Worm (Caenorhabditis elegans) whole organism, L3 larva: Measurements from ENCODE around the gene R13A1.1.

Source experiments
- R02D3.7 ChIP-seq: fragments of 150-350 bp; optimal IDR thresholded peaks from 2 replicates; lab custom pipeline; 2014; ENCODE audit warnings: missing biosample characterization, missing genetic modification characterization
- ZK546.5 ChIP-seq: sonication (generic microtip); optimal IDR thresholded peaks from 2 replicates; lab custom pipeline; 2017; ENCODE audit warnings: missing biosample characterization, missing genetic modification characterization
- aly-2 ChIP-seq: fragments of 150-350 bp; optimal IDR thresholded peaks from 2 replicates; lab custom pipeline; 2014; ENCODE audit warnings: missing biosample characterization, missing genetic modification characterization
- ceh-16 ChIP-seq: sonication (generic microtip); optimal IDR thresholded peaks from 2 replicates; lab custom pipeline; 2017; ENCODE audit warnings: missing biosample characterization, missing genetic modification characterization
- ceh-28 ChIP-seq: fragments of 150-350 bp; optimal IDR thresholded peaks from 2 replicates; lab custom pipeline; 2014; ENCODE audit warnings: missing biosample characterization, missing genetic modification reagents, missing genetic modification characterization
- ceh-9 ChIP-seq: sonication (generic microtip); optimal IDR thresholded peaks from 2 replicates; lab custom pipeline; 2018; ENCODE audit warnings: missing biosample characterization, missing genetic modification characterization
- egl-27 ChIP-seq: sonication (generic microtip); optimal IDR thresholded peaks from 4 replicates; lab custom pipeline; 2017; ENCODE audit warnings: missing biosample characterization, missing genetic modification reagents, missing genetic modification characterization
- egl-5 ChIP-seq: fragments of 150-350 bp; optimal IDR thresholded peaks from 2 replicates; lab custom pipeline; 2017; ENCODE audit warnings: missing biosample characterization, missing genetic modification reagents, missing genetic modification characterization, inconsistent platforms
- elt-2 ChIP-seq: sonication (generic microtip); optimal IDR thresholded peaks from 2 replicates; lab custom pipeline; 2016; ENCODE audit warnings: missing genetic modification reagents, mild to moderate bottlenecking, missing genetic modification characterization, missing compliant biosample characterization
- eor-1 ChIP-seq, 2 experiments: fragments of 150-350 bp; optimal IDR thresholded peaks; 2 replicates each; lab custom pipeline; 2014 to 2018; ENCODE audit warnings: missing biosample characterization in 2 of 2, missing genetic modification characterization in 2 of 2
- fkh-10 ChIP-seq: sonication (generic microtip); optimal IDR thresholded peaks from 2 replicates; lab custom pipeline; 2017; ENCODE audit warnings: missing biosample characterization, missing genetic modification reagents, missing genetic modification characterization
- fkh-2 ChIP-seq: fragments of 150-350 bp; optimal IDR thresholded peaks from 2 replicates; lab custom pipeline; 2014; ENCODE audit warnings: missing biosample characterization, missing genetic modification reagents, missing genetic modification characterization
- jun-1 ChIP-seq: fragments of 150-350 bp; optimal IDR thresholded peaks from 2 replicates; lab custom pipeline; 2014; ENCODE audit warnings: missing biosample characterization, missing genetic modification reagents, missing genetic modification characterization
- lsy-12 ChIP-seq: sonication (generic microtip); optimal IDR thresholded peaks from 2 replicates; lab custom pipeline; 2016; ENCODE audit warnings: mild to moderate bottlenecking, missing genetic modification characterization, missing compliant biosample characterization
- mdl-1 ChIP-seq: fragments of 150-350 bp; optimal IDR thresholded peaks from 2 replicates; lab custom pipeline; 2014; ENCODE audit warnings: missing biosample characterization, missing genetic modification characterization
- nhr-11 ChIP-seq: fragments of 150-350 bp; optimal IDR thresholded peaks from 2 replicates; lab custom pipeline; 2014; ENCODE audit warnings: missing biosample characterization, missing genetic modification characterization
- nhr-12 ChIP-seq: fragments of 150-350 bp; optimal IDR thresholded peaks from 2 replicates; lab custom pipeline; 2014; ENCODE audit warnings: missing biosample characterization, missing genetic modification characterization
- nhr-23 ChIP-seq: fragments of 150-350 bp; optimal IDR thresholded peaks from 2 replicates; lab custom pipeline; 2014; ENCODE audit warnings: missing biosample characterization, missing genetic modification reagents, missing genetic modification characterization
- nhr-25 ChIP-seq: sonication (generic microtip); optimal IDR thresholded peaks from 2 replicates; lab custom pipeline; 2017; ENCODE audit warnings: missing biosample characterization, missing genetic modification characterization
- nhr-67 ChIP-seq: fragments of 150-350 bp; optimal IDR thresholded peaks from 2 replicates; lab custom pipeline; 2014; ENCODE audit warnings: missing biosample characterization, missing genetic modification characterization
- nhr-76 ChIP-seq: fragments of 150-350 bp; sonication (generic microtip); optimal IDR thresholded peaks from 5 replicates; lab custom pipeline; 2014; ENCODE audit warnings: missing biosample characterization, missing genetic modification characterization
- nhr-77 ChIP-seq: fragments of 150-350 bp; optimal IDR thresholded peaks from 2 replicates; lab custom pipeline; 2014; ENCODE audit warnings: missing biosample characterization, missing genetic modification characterization
- pha-4 ChIP-seq: fragments of 150-350 bp; optimal IDR thresholded peaks from 2 replicates; lab custom pipeline; 2014; ENCODE audit warnings: missing biosample characterization, missing genetic modification reagents, missing genetic modification characterization
- pqm-1 ChIP-seq: fragments of 150-350 bp; optimal IDR thresholded peaks from 2 replicates; lab custom pipeline; 2017; ENCODE audit warnings: missing biosample characterization, missing genetic modification characterization, inconsistent platforms
- sea-2 ChIP-seq: fragments of 150-350 bp; sonication (generic microtip); optimal IDR thresholded peaks from 4 replicates; lab custom pipeline; 2014; ENCODE audit warnings: missing biosample characterization, missing genetic modification reagents, missing genetic modification characterization
- skn-1 ChIP-seq: fragments of 150-350 bp; optimal IDR thresholded peaks from 2 replicates; lab custom pipeline; 2014; ENCODE audit warnings: missing biosample characterization, missing genetic modification characterization
- snpc-4 ChIP-seq: fragments of 150-350 bp; optimal IDR thresholded peaks from 2 replicates; lab custom pipeline; 2014; ENCODE audit warnings: missing biosample characterization, missing genetic modification characterization
- tbx-2 ChIP-seq: sonication (generic microtip); optimal IDR thresholded peaks from 2 replicates; lab custom pipeline; 2016; ENCODE audit warnings: mild to moderate bottlenecking, missing genetic modification characterization, missing compliant biosample characterization
- zag-1 ChIP-seq: fragments of 150-350 bp; optimal IDR thresholded peaks from 2 replicates; lab custom pipeline; 2014; ENCODE audit warnings: missing biosample characterization, missing genetic modification characterization
- ztf-11 ChIP-seq: fragments of 150-350 bp; optimal IDR thresholded peaks from 2 replicates; lab custom pipeline; 2014; ENCODE audit warnings: missing biosample characterization, missing genetic modification characterization

R13A1.1 gene

DNA sequence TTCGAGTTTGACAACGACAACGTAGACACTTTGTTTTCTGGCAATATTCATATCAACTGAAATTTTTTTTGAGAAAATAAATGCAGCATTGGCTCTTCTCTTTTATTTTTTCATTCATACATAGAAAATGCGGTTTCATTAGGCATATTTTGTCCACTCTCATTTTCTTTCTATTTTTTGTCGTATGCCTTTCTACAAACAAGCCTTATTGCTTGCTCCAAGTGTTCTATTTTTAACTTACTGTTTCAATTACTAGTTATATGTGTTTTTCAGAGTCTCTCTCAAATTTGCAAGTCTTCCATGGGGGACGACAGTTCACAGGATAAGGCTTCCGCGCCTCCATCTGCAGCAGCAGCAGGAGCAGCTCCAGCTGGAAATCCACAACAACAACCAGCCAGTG lies 13.9 kb upstream of the R13A1.1 start, which contains the start of gene kcc-1:
kcc-1 (plus strand) TSS at position 301 of the 400 bp plus-strand sequence.
- TF ChIP-seq pqm-1 (tag; lab: Kevin White, UChicago) (no peak), fkh-2 (tag; lab: Kevin White, UChicago) (no peak), ztf-11 (tag; lab: Kevin White, UChicago) (no peak)

- TF ChIP-seq ceh-28 (tag; lab: Kevin White, UChicago): no peak
Measured at ce11 chrIV:7208961-7209360, 10.9 kb upstream of the R13A1.1 start.

ce11 chrIV:7211313-7211712 lies 8.5 kb upstream of the R13A1.1 start:
- no peak for TF ChIP-seq nhr-23 (tag; lab: Kevin White, UChicago)
- no peak for TF ChIP-seq skn-1 (tag; lab: Kevin White, UChicago)
- TF ChIP-seq pqm-1 (tag; lab: Kevin White, UChicago): no peak
- TF ChIP-seq mdl-1 (tag; lab: Kevin White, UChicago): no peak
- no peak for TF ChIP-seq nhr-11 (tag; lab: Kevin White, UChicago)
- TF ChIP-seq snpc-4: no peak
- no peak for TF ChIP-seq jun-1
- no peak for TF ChIP-seq ceh-9 (tag; lab: Kevin White, UChicago)
- TF ChIP-seq ceh-28 (tag; lab: Kevin White, UChicago): no peak
- TF ChIP-seq, all 47 proteins: peak for 0

DNA sequence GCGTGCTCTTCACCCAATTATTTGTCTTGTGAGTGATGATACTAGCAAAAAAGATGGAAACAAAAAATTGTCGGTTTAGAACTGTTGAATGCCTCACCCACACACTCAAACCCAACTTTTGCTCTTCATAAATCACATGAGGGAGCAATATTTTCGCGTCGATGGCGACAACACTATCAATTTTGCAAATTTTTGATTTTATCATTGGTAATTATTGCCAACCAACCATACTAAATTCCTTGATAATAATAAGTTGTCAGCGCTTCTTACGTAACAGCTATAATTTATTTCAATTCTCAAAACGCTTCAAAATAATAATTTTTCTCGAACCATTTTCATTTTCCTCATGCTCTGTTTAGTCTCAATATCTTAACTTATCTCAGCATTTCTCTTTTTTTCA lies 7.1 kb upstream of the R13A1.1 start:
- TF ChIP-seq ceh-9 (tag; lab: Kevin White, UChicago): no peak
- TF ChIP-seq elt-2 (tag; lab: Kevin White, UChicago): peak; percentile 62
- TF ChIP-seq pqm-1 (tag; lab: Kevin White, UChicago): peak; percentile 27
- TF ChIP-seq snpc-4: no peak
- TF ChIP-seq pha-4 (tag; lab: Kevin White, UChicago): no peak
- no peak for TF ChIP-seq eor-1 (tag; optimal IDR thresholded peaks at IDR 0.05; lab: Kevin White, UChicago)
- no peak for TF ChIP-seq ceh-16 (tag; lab: Kevin White, UChicago)
- TF ChIP-seq nhr-77: no peak
- TF ChIP-seq nhr-23 (tag; lab: Kevin White, UChicago): no peak
- TF ChIP-seq tbx-2: no peak

ce11 chrIV:7216210-7216609 lies 3.6 kb upstream of the R13A1.1 start:
- TF ChIP-seq egl-27 (tag; lab: Kevin White, UChicago) (no peak), tbx-2 (no peak), ZK546.5 (tag; lab: Kevin White, UChicago) (no peak), sea-2 (GFP tag; lab: Kevin White, UChicago) (no peak), aly-2 (no peak), R02D3.7 (tag; lab: Kevin White, UChicago) (no peak)
- TF ChIP-seq, all 47 proteins: peak for 0

- TF ChIP-seq zag-1: no peak
- TF ChIP-seq fkh-10 (GFP tag; lab: Kevin White, UChicago): peak; percentile 18
- TF ChIP-seq, all 47 proteins: peak for 1
Measured at ce11 chrIV:7222088-7222487, 2.3 kb downstream of the R13A1.1 start.

- TF ChIP-seq R02D3.7 (tag; lab: Kevin White, UChicago) (no peak), tbx-2 (no peak), nhr-67 (tag; lab: Kevin White, UChicago) (no peak), nhr-25 (tag; lab: Kevin White, UChicago) (no peak), zag-1 (no peak), sea-2 (GFP tag; lab: Kevin White, UChicago) (no peak), nhr-12 (no peak), pqm-1 (tag; lab: Kevin White, UChicago) (no peak), fkh-10 (GFP tag; lab: Kevin White, UChicago) (no peak)
Measured at ce11 chrIV:7227072-7227471, 7.2 kb downstream of the R13A1.1 start, which contains the start of gene R13A1.10. TSS of gene R13A1.10 (minus strand) at chrIV:7227172.

ce11 chrIV:7228208-7228607 lies 8.4 kb downstream of the R13A1.1 start, which contains the start of gene D2024.5:
TSS of gene D2024.5 (minus strand) at chrIV:7228308.
- TF ChIP-seq elt-2 (tag; lab: Kevin White, UChicago): no peak
- TF ChIP-seq nhr-76: no peak
- TF ChIP-seq lsy-12: no peak
- no peak for TF ChIP-seq snpc-4
- no peak for TF ChIP-seq egl-5 (tag; lab: Kevin White, UChicago)
- TF ChIP-seq nhr-25 (tag; lab: Kevin White, UChicago): no peak
- no peak for TF ChIP-seq fkh-10 (GFP tag; lab: Kevin White, UChicago)
- TF ChIP-seq mdl-1 (tag; lab: Kevin White, UChicago): no peak
- TF ChIP-seq ceh-28 (tag; lab: Kevin White, UChicago): no peak
- TF ChIP-seq zag-1: no peak
